Fruit fly (Drosophila melanogaster) whole organism, embryonic: Measurements from ENCODE around the gene Cyp28c1.

Experiments
- ATbp ChIP-seq: fragments of 200-800 bp; sonication (Bioruptor generic); optimal IDR thresholded peaks from 2 replicates; lab custom pipeline; 2017; ENCODE audit warnings: missing biosample characterization, mild to moderate bottlenecking, missing genetic modification characterization, missing genetic modification reagents
- B-H2 ChIP-seq: fragments of 200-800 bp; sonication (Bioruptor generic); optimal IDR thresholded peaks from 2 replicates; lab custom pipeline; 2018; ENCODE audit warnings: missing biosample characterization, mild to moderate bottlenecking, missing genetic modification characterization
- CG10267 ChIP-seq: fragments of 200-800 bp; sonication (Bioruptor generic); optimal IDR thresholded peaks from 2 replicates; lab custom pipeline; 2018; ENCODE audit warnings: missing biosample characterization, mild to moderate bottlenecking, missing genetic modification characterization, moderate library complexity
- CG10366 ChIP-seq: fragments of 200-800 bp; sonication (Bioruptor generic); IDR thresholded peaks from 2 replicates; pipeline ENCODE4 v1.3.6; 2022; ENCODE audit warnings: missing biosample characterization, missing genetic modification characterization
- CG10979 ChIP-seq: fragments of 200-800 bp; sonication (Bioruptor generic); optimal IDR thresholded peaks from 2 replicates; lab custom pipeline; 2018; ENCODE audit warnings: missing biosample characterization, mild to moderate bottlenecking, missing genetic modification characterization, moderate library complexity
- CG11247 ChIP-seq: fragments of 200-800 bp; sonication (Bioruptor generic); IDR thresholded peaks from 2 replicates; pipeline ENCODE4 v1.3.6; 2022; ENCODE audit warnings: missing biosample characterization, missing genetic modification characterization
- CG11456 ChIP-seq: fragments of 200-800 bp; sonication (Bioruptor generic); IDR thresholded peaks from 3 replicates; pipeline ENCODE4 v1.3.6; 2022; ENCODE audit warnings: missing biosample characterization, missing genetic modification characterization
- CG11504 ChIP-seq: fragments of 200-800 bp; sonication (Bioruptor generic); optimal IDR thresholded peaks from 3 replicates; lab custom pipeline; 2019; ENCODE audit warnings: missing biosample characterization, mild to moderate bottlenecking, missing genetic modification characterization, moderate library complexity
- CG11696 ChIP-seq: fragments of 200-800 bp; sonication (Bioruptor generic); IDR thresholded peaks from 2 replicates; pipeline ENCODE4 v1.3.6; 2022; ENCODE audit warnings: missing biosample characterization, missing genetic modification characterization
- CG12299 ChIP-seq: fragments of 200-800 bp; sonication (Bioruptor generic); optimal IDR thresholded peaks from 2 replicates; lab custom pipeline; 2018; ENCODE audit warnings: missing biosample characterization, mild to moderate bottlenecking, missing genetic modification characterization
- CG12942 ChIP-seq: fragments of 200-800 bp; sonication (Bioruptor generic); optimal IDR thresholded peaks from 3 replicates; lab custom pipeline; 2016; ENCODE audit warnings: missing biosample characterization, missing genetic modification characterization
- CG14860 ChIP-seq: fragments of 200-800 bp; sonication (Bioruptor generic); IDR thresholded peaks from 3 replicates; pipeline ENCODE4 v1.3.6; 2022; ENCODE audit warnings: missing biosample characterization, missing genetic modification characterization; ENCODE audit not compliant: partially characterized antibody
- CG16815 ChIP-seq: fragments of 200-800 bp; sonication (Bioruptor generic); optimal IDR thresholded peaks from 3 replicates; lab custom pipeline; 2017; ENCODE audit warnings: missing biosample characterization, mild to moderate bottlenecking, missing genetic modification characterization
- CG17359 ChIP-seq: fragments of 200-800 bp; sonication (Bioruptor generic); optimal IDR thresholded peaks from 3 replicates; lab custom pipeline; 2018; ENCODE audit warnings: missing biosample characterization, mild to moderate bottlenecking, missing genetic modification characterization, moderate library complexity
- CG31365 ChIP-seq: fragments of 200-800 bp; sonication (Bioruptor generic); optimal IDR thresholded peaks from 2 replicates; lab custom pipeline; 2018; ENCODE audit warnings: missing biosample characterization, mild to moderate bottlenecking, missing genetic modification characterization
- CG32767 ChIP-seq: fragments of 200-800 bp; sonication (Bioruptor generic); IDR thresholded peaks from 2 replicates; pipeline ENCODE4 v1.3.6; 2022; ENCODE audit warnings: missing biosample characterization, missing genetic modification characterization
- CG4424 ChIP-seq: fragments of 200-800 bp; sonication (Bioruptor generic); optimal IDR thresholded peaks from 3 replicates; lab custom pipeline; 2016; ENCODE audit warnings: missing biosample characterization, missing genetic modification characterization
- CG6654 ChIP-seq: fragments of 200-800 bp; sonication (Bioruptor generic); optimal IDR thresholded peaks from 2 replicates; lab custom pipeline; 2017; ENCODE audit warnings: missing biosample characterization, mild to moderate bottlenecking, missing genetic modification characterization
- CG8388 ChIP-seq: fragments of 200-800 bp; sonication (Bioruptor generic); optimal IDR thresholded peaks from 2 replicates; lab custom pipeline; 2019; ENCODE audit warnings: missing biosample characterization, mild to moderate bottlenecking, missing genetic modification characterization, moderate library complexity
- Dbx ChIP-seq: fragments of 200-800 bp; sonication (Bioruptor generic); IDR thresholded peaks from 3 replicates; pipeline ENCODE4 v1.3.6; 2022; ENCODE audit warnings: missing biosample characterization, missing genetic modification characterization
- Dref ChIP-seq: fragments of 200-800 bp; sonication (Bioruptor generic); IDR thresholded peaks from 2 replicates; pipeline ENCODE4 v1.3.6; 2022; ENCODE audit warnings: missing biosample characterization, missing genetic modification characterization
- ERR ChIP-seq: fragments of 200-800 bp; sonication (Bioruptor generic); optimal IDR thresholded peaks from 2 replicates; lab custom pipeline; 2016; ENCODE audit warnings: missing biosample characterization, missing genetic modification characterization
- Fer1 ChIP-seq: fragments of 200-800 bp; sonication (Bioruptor generic); optimal IDR thresholded peaks from 2 replicates; lab custom pipeline; 2017; ENCODE audit warnings: missing biosample characterization, mild to moderate bottlenecking, missing genetic modification characterization
- HHEX ChIP-seq: fragments of 200-800 bp; sonication (Bioruptor generic); optimal IDR thresholded peaks from 3 replicates; lab custom pipeline; 2017; ENCODE audit warnings: missing biosample characterization, mild to moderate bottlenecking, missing genetic modification characterization, missing genetic modification reagents
- HLH3B ChIP-seq: fragments of 200-800 bp; sonication (Bioruptor generic); IDR thresholded peaks from 2 replicates; pipeline ENCODE4 v1.3.6; 2022; ENCODE audit warnings: missing biosample characterization, missing genetic modification characterization
- Hr78 ChIP-seq, 2 experiments: fragments of 200-800 bp in 1 of 2; fragments of >200 bp in 1 of 2; sonication (Bioruptor generic) in 1 of 2; optimal IDR thresholded peaks; 2 replicates each; lab custom pipeline; 2017 to 2019; ENCODE audit warnings: missing biosample characterization in 2 of 2, missing genetic modification characterization in 2 of 2, mild to moderate bottlenecking in 1 of 2, moderate library complexity in 1 of 2
- Mes4 ChIP-seq: fragments of 200-800 bp; sonication (Bioruptor generic); optimal IDR thresholded peaks from 2 replicates; lab custom pipeline; 2016; ENCODE audit warnings: missing biosample characterization, missing genetic modification characterization
- Pdp1 ChIP-seq, 2 experiments: fragments of 200-800 bp; sonication (Bioruptor generic); optimal IDR thresholded peaks; 3 replicates each; lab custom pipeline; 2016; ENCODE audit warnings: missing biosample characterization in 2 of 2, missing genetic modification characterization in 2 of 2, mild to moderate bottlenecking in 1 of 2, moderate library complexity in 1 of 2
- Ptx1 ChIP-seq: fragments of 200-800 bp; sonication (Bioruptor generic); IDR thresholded peaks from 2 replicates; pipeline ENCODE4 v1.3.6; 2022; ENCODE audit warnings: missing biosample characterization, missing genetic modification characterization
- Sin3A ChIP-seq: fragments of >200 bp; optimal IDR thresholded peaks from 2 replicates; lab custom pipeline; 2018
- Sox102F ChIP-seq: fragments of 200-800 bp; sonication (Bioruptor generic); optimal IDR thresholded peaks from 2 replicates; lab custom pipeline; 2018; ENCODE audit warnings: missing biosample characterization, mild to moderate bottlenecking, missing genetic modification characterization, moderate library complexity
- Ssrp ChIP-seq: fragments of 200-800 bp; sonication (Bioruptor generic); optimal IDR thresholded peaks from 2 replicates; lab custom pipeline; 2018; ENCODE audit warnings: missing biosample characterization, mild to moderate bottlenecking, missing genetic modification characterization, moderate library complexity
- ap ChIP-seq: fragments of 200-800 bp; sonication (Bioruptor generic); IDR thresholded peaks from 2 replicates; pipeline ENCODE4 v1.3.6; 2022; ENCODE audit warnings: missing biosample characterization, missing genetic modification characterization
- ash1 ChIP-seq: fragments of 200-800 bp; sonication (Bioruptor generic); optimal IDR thresholded peaks from 2 replicates; lab custom pipeline; 2018; ENCODE audit warnings: missing biosample characterization, mild to moderate bottlenecking, missing genetic modification characterization
- bab2 ChIP-seq: fragments of 200-800 bp; sonication (Bioruptor generic); optimal IDR thresholded peaks from 2 replicates; lab custom pipeline; 2016; ENCODE audit warnings: missing biosample characterization, missing genetic modification characterization
- bcd ChIP-seq: fragments of 200-800 bp; sonication (Bioruptor generic); optimal IDR thresholded peaks from 2 replicates; lab custom pipeline; 2017; ENCODE audit warnings: missing biosample characterization, mild to moderate bottlenecking, missing genetic modification characterization
- bsh ChIP-seq, 2 experiments: fragments of 200-800 bp; sonication (Bioruptor generic); optimal IDR thresholded peaks; 2 replicates each; lab custom pipeline; 2017 to 2018; ENCODE audit warnings: mild to moderate bottlenecking in 2 of 2, missing biosample characterization in 2 of 2, missing genetic modification characterization in 2 of 2, moderate library complexity in 1 of 2
- dmrt99B ChIP-seq: fragments of 200-800 bp; sonication (Bioruptor generic); optimal IDR thresholded peaks from 2 replicates; lab custom pipeline; 2018; ENCODE audit warnings: missing biosample characterization, mild to moderate bottlenecking, missing genetic modification characterization, moderate library complexity
- ems ChIP-seq: fragments of 200-800 bp; sonication (Bioruptor generic); optimal IDR thresholded peaks from 3 replicates; lab custom pipeline; 2016; ENCODE audit warnings: missing biosample characterization, missing genetic modification characterization
- esg ChIP-seq: fragments of 200-800 bp; sonication (Bioruptor generic); conservative IDR thresholded peaks from 2 replicates; pipeline ENCODE4 v1.3.6; 2022; ENCODE audit warnings: missing biosample characterization, missing genetic modification characterization
- jigr1 ChIP-seq: fragments of 200-800 bp; sonication (Bioruptor generic); IDR thresholded peaks from 3 replicates; pipeline ENCODE4 v1.3.6; 2022; ENCODE audit warnings: missing biosample characterization, missing genetic modification characterization
- jumu ChIP-seq: fragments of 200-800 bp; sonication (Bioruptor generic); optimal IDR thresholded peaks from 3 replicates; lab custom pipeline; 2016; ENCODE audit warnings: missing biosample characterization, missing genetic modification characterization
- nmo ChIP-seq: fragments of 200-800 bp; sonication (Bioruptor generic); optimal IDR thresholded peaks from 2 replicates; lab custom pipeline; 2018; ENCODE audit warnings: missing biosample characterization, mild to moderate bottlenecking, missing genetic modification characterization, moderate library complexity
- oc ChIP-seq: fragments of 200-800 bp; sonication (Bioruptor generic); optimal IDR thresholded peaks from 2 replicates; lab custom pipeline; 2018; ENCODE audit warnings: missing biosample characterization, mild to moderate bottlenecking, missing genetic modification characterization, moderate library complexity
- p53 ChIP-seq: fragments of 200-800 bp; sonication (Bioruptor generic); optimal IDR thresholded peaks from 2 replicates; lab custom pipeline; 2016; ENCODE audit warnings: missing biosample characterization, missing genetic modification characterization
- peb ChIP-seq: fragments of 200-800 bp; sonication (Bioruptor generic); IDR thresholded peaks from 2 replicates; pipeline ENCODE4 v1.3.6; 2022; ENCODE audit warnings: missing biosample characterization, missing genetic modification characterization
- sima ChIP-seq: fragments of 200-800 bp; sonication (Bioruptor generic); optimal IDR thresholded peaks from 2 replicates; lab custom pipeline; 2016; ENCODE audit warnings: missing biosample characterization, missing genetic modification characterization
- twi ChIP-seq: fragments of 200-800 bp; optimal IDR thresholded peaks from 2 replicates; lab custom pipeline; 2019; ENCODE audit warnings: missing biosample characterization, mild to moderate bottlenecking, missing genetic modification characterization, moderate library complexity
- unpg ChIP-seq: fragments of 200-800 bp; sonication (Bioruptor generic); optimal IDR thresholded peaks from 3 replicates; lab custom pipeline; 2018; ENCODE audit warnings: missing biosample characterization, mild to moderate bottlenecking, missing genetic modification characterization, moderate library complexity

The Cyp28c1 gene

dm6 chrX:11841702-11842378 is 2.4 kb downstream of the Cyp28c1 start (continued):
- TF ChIP-seq dmrt99B (tag; lab: Kevin White, UChicago) (peak; percentile 71), ATbp (peak; percentile 28), esg (no peak), Hr78 (GFP tag; optimal IDR thresholded peaks at IDR 0.05; lab: Kevin White, UChicago) (peak in 1 of 2 experiments; percentile 37), HLH3B (no peak), Ptx1 (GFP tag; lab: Robert Waterston, UW) (no peak), CG14860 (no peak), CG17359 (tag; lab: Kevin White, UChicago) (peak; percentile 53), CG11504 (tag; lab: Kevin White, UChicago) (peak; percentile 68), CG10267 (tag; lab: Kevin White, UChicago) (peak; percentile 7), CG8388 (GFP tag; lab: Kevin White, UChicago) (peak; percentile 6), CG6654 (no peak), Dbx (GFP tag; lab: Robert Waterston, UW) (no peak), B-H2 (GFP tag; lab: Kevin White, UChicago) (no peak), Pdp1 (GFP tag; optimal IDR thresholded peaks at IDR 0.05; lab: Kevin White, UChicago) (peak in 1 of 2 experiments; percentile 30), CG12299 (tag; lab: Kevin White, UChicago) (no peak), CG10979 (tag; lab: Kevin White, UChicago) (peak; percentile 13), CG12942 (no peak), unpg (peak; percentile 22), Sin3A (lab: Kevin White, UChicago) (no peak), bsh (GFP tag; optimal IDR thresholded peaks at IDR 0.05; lab: Kevin White, UChicago) (no peak), Dref (GFP tag; lab: Robert Waterston, UW) (no peak), Ssrp (peak; percentile 18), ems (GFP tag; lab: Kevin White, UChicago) (no peak), Sox102F (GFP tag; lab: Kevin White, UChicago) (peak; percentile 70), CG11696 (no peak), peb (GFP tag; lab: Robert Waterston, UW) (no peak), bab2 (GFP tag; lab: Kevin White, UChicago) (no peak), CG4424 (GFP tag; lab: Kevin White, UChicago) (peak; percentile 2), jigr1 (GFP tag; lab: Robert Waterston, UW) (no peak), Fer1 (GFP tag; lab: Kevin White, UChicago) (no peak), nmo (GFP tag; lab: Kevin White, UChicago) (peak; percentile 43)

- TF ChIP-seq ash1 (GFP tag; lab: Kevin White, UChicago): no peak
- peak; percentile 41 for TF ChIP-seq bcd
- peak; percentile 73 for TF ChIP-seq CG11504 (tag; lab: Kevin White, UChicago)
- TF ChIP-seq Mes4 (GFP tag; lab: Kevin White, UChicago): no peak
- TF ChIP-seq CG31365: no peak
- TF ChIP-seq CG10366: peak; percentile 62
- no peak for TF ChIP-seq p53 (GFP tag; lab: Kevin White, UChicago)
- TF ChIP-seq HHEX (GFP tag; lab: Kevin White, UChicago): peak; percentile 14
- no peak for TF ChIP-seq oc (tag; lab: Kevin White, UChicago)
- no peak for TF ChIP-seq sima (GFP tag; lab: Kevin White, UChicago)
- TF ChIP-seq CG32767 (GFP tag; lab: Robert Waterston, UW): peak; percentile 42; the same call in 1 of the 2 replicates
- TF ChIP-seq CG11456: 0 out of 3 replicates have a peak, but pooled peaks have one; percentile 9
- TF ChIP-seq CG11247: no peak
- no peak; the same call in 1 of the 2 replicates for TF ChIP-seq ap
- TF ChIP-seq CG10267 (tag; lab: Kevin White, UChicago): no peak
- no peak for TF ChIP-seq ERR (GFP tag; lab: Kevin White, UChicago)
- no peak for TF ChIP-seq CG16815 (GFP tag; lab: Kevin White, UChicago)
- TF ChIP-seq jumu (GFP tag; lab: Kevin White, UChicago): peak; percentile 25
- TF ChIP-seq twi (tag; lab: Kevin White, UChicago): no peak
- TF ChIP-seq CG11696: no peak
Observed at dm6 chrX:11846049-11846718, 6.8 kb downstream of the Cyp28c1 start, which contains the start of gene CG15740. TSS of gene CG15740 (minus strand) at chrX:11846099.
